Fruit fly (Drosophila melanogaster): ENCODE measurements around the gene CG8360.

CG8360 gene

dm6 chr2L:8164219-8164618 lies 48.5 kb upstream of the CG8360 start (continued):
- TF ChIP-seq seq (GFP tag; IDR thresholded peaks at IDR 0.05) (peak; percentile 41; the same call in 1 of the 2 replicates), CG14710 (tag; optimal IDR thresholded peaks at IDR 0.05) (peak; percentile 88), pum (GFP tag; optimal IDR thresholded peaks at IDR 0.05) (peak; percentile 50), CG3847 (GFP tag; IDR thresholded peaks at IDR 0.05) (no peak), Hr51 (GFP tag; optimal IDR thresholded peaks at IDR 0.05) (peak; percentile 36 to 49), CG17912 (GFP tag; optimal IDR thresholded peaks at IDR 0.05) (peak; percentile 87), E2f1 (GFP tag; IDR thresholded peaks at IDR 0.05) (peak; percentile 56; the same call in 1 of the 2 replicates), az2 (GFP tag; optimal IDR thresholded peaks at IDR 0.05) (peak; percentile 52), Mes4 (GFP tag; optimal IDR thresholded peaks at IDR 0.05) (peak; percentile 73), tin (GFP tag; optimal IDR thresholded peaks at IDR 0.05) (peak; percentile 53), CG3726 (GFP tag; IDR thresholded peaks at IDR 0.05) (0 out of 3 replicates have a peak, but pooled peaks have one; percentile 31), D (optimal IDR thresholded peaks at IDR 0.05) (no peak), D (GFP tag; optimal IDR thresholded peaks at IDR 0.05) (peak; percentile 88), Doc3 (GFP tag; IDR thresholded peaks at IDR 0.05; ENCODE audit: partially characterized antibody) (no peak), Rfx (GFP tag; IDR thresholded peaks at IDR 0.05) (peak; percentile 53; the same call in 1 of the 2 replicates), Mad (GFP tag; optimal IDR thresholded peaks at IDR 0.05) (peak; percentile 62), CG16813 (GFP tag; IDR thresholded peaks at IDR 0.05; ENCODE audit: partially characterized antibody) (no peak), Xrp1 (GFP tag; IDR thresholded peaks at IDR 0.05) (peak; percentile 90), hb (GFP tag; IDR thresholded peaks at IDR 0.05; ENCODE audit: partially characterized antibody) (no peak), CG9876 (GFP tag; optimal IDR thresholded peaks at IDR 0.05) (peak; percentile 34), CG11093 (GFP tag; IDR thresholded peaks at IDR 0.05) (no peak; the same call in 2 of the 3 replicates), CG17568 (GFP tag; optimal IDR thresholded peaks at IDR 0.05) (peak; percentile 92), Rx (GFP tag; IDR thresholded peaks at IDR 0.05) (peak; percentile 24; the same call in 1 of the 2 replicates), lbe (GFP tag; optimal IDR thresholded peaks at IDR 0.05) (peak; percentile 68), CG13296 (GFP tag; optimal IDR thresholded peaks at IDR 0.05) (peak; percentile 67), CG8765 (GFP tag; IDR thresholded peaks at IDR 0.05) (no peak), gsb-n (tag; optimal IDR thresholded peaks at IDR 0.05) (peak; percentile 88), Hr39 (optimal IDR thresholded peaks at IDR 0.05) (no peak), B-H2 (GFP tag; optimal IDR thresholded peaks at IDR 0.05) (no peak), stc (GFP tag; IDR thresholded peaks at IDR 0.05) (peak; percentile 68; the same call in 1 of the 2 replicates), dan (GFP tag; IDR thresholded peaks at IDR 0.05) (no peak), CG4360 (GFP tag; IDR thresholded peaks at IDR 0.05) (peak; percentile 69), nau (GFP tag; optimal IDR thresholded peaks at IDR 0.05) (peak; percentile 88), Drgx (GFP tag; IDR thresholded peaks at IDR 0.05) (no peak), CG10431 (GFP tag; optimal IDR thresholded peaks at IDR 0.05) (peak; percentile 79), Fer1 (GFP tag; optimal IDR thresholded peaks at IDR 0.05) (peak; percentile 55), NFAT (GFP tag; IDR thresholded peaks at IDR 0.05) (no peak), klu (GFP tag; IDR thresholded peaks at IDR 0.05) (no peak), Meics (GFP tag; optimal IDR thresholded peaks at IDR 0.05) (peak; percentile 46), Chrac-16 (GFP tag; optimal IDR thresholded peaks at IDR 0.05) (no peak), BtbVII (GFP tag; optimal IDR thresholded peaks at IDR 0.05) (peak; percentile 85), shn (GFP tag; optimal IDR thresholded peaks at IDR 0.05) (peak; percentile 5), ham (GFP tag; IDR thresholded peaks at IDR 0.05) (no peak), zfh2 (GFP tag; optimal IDR thresholded peaks at IDR 0.05) (no peak), Atf6 (GFP tag; IDR thresholded peaks at IDR 0.05) (no peak)
